Fruit fly (Drosophila melanogaster) whole organism: ENCODE data around the gene GstZ2.

Experiments used
- CG8478 ChIP-seq: fragments of >200 bp; optimal IDR thresholded peaks from 2 replicates; lab custom pipeline; 2018; ENCODE audit warnings: inconsistent platforms
- Dll ChIP-seq: fragments of >200 bp; optimal IDR thresholded peaks from 2 replicates; lab custom pipeline; 2017
- EcR ChIP-seq, 2 experiments: fragments of >200 bp; optimal IDR thresholded peaks; 2 replicates each; lab custom pipeline; 2017; ENCODE audit warnings: missing biosample characterization in 2 of 2, missing genetic modification characterization in 2 of 2, missing genetic modification reagents in 2 of 2
- pan ChIP-seq: fragments of >200 bp; optimal IDR thresholded peaks from 2 replicates; lab custom pipeline; 2017
- psq ChIP-seq: fragments of >200 bp; optimal IDR thresholded peaks from 2 replicates; lab custom pipeline; 2017
- usp ChIP-seq: fragments of >200 bp; optimal IDR thresholded peaks from 2 replicates; lab custom pipeline; 2017; ENCODE audit warnings: missing biosample characterization, missing genetic modification characterization, mixed read lengths

Gene GstZ2

dm6 chr3R:9493627-9494626, 33.5 kb upstream of the GstZ2 start, which contains the start of gene CG16779:
Gene CG16779 (minus strand): TSS chr3R:9493677.
- TF ChIP-seq psq = no peak
- TF ChIP-seq CG8478 (lab: Kevin White, UChicago) = no peak
- no peak for TF ChIP-seq usp (GFP tag; lab: Kevin White, UChicago)
- no peak for TF ChIP-seq pan (lab: Kevin White, UChicago)
- TF ChIP-seq EcR (GFP tag; optimal IDR thresholded peaks at IDR 0.05; lab: Kevin White, UChicago) = no peak
- no peak for TF ChIP-seq Dll (lab: Kevin White, UChicago)

dm6 chr3R:9492100-9492499, 31.6 kb upstream of the GstZ2 start:
- TF ChIP-seq CG8478 (lab: Kevin White, UChicago) (no peak), usp (GFP tag; lab: Kevin White, UChicago) (no peak), Dll (lab: Kevin White, UChicago) (no peak), pan (lab: Kevin White, UChicago) (no peak)

dm6 chr3R:9491065-9491567, 30.7 kb upstream of the GstZ2 start:
- TF ChIP-seq psq = no peak
- TF ChIP-seq EcR (GFP tag; optimal IDR thresholded peaks at IDR 0.05; lab: Kevin White, UChicago) = no peak
- no peak for TF ChIP-seq CG8478 (lab: Kevin White, UChicago)
- no peak for TF ChIP-seq Dll (lab: Kevin White, UChicago)
- TF ChIP-seq pan (lab: Kevin White, UChicago) = no peak
- TF ChIP-seq usp (GFP tag; lab: Kevin White, UChicago) = no peak

dm6 chr3R:9488493-9488892, 28.0 kb upstream of the GstZ2 start:
- no peak for TF ChIP-seq psq
- no peak for TF ChIP-seq usp (GFP tag; lab: Kevin White, UChicago)
- no peak for TF ChIP-seq CG8478 (lab: Kevin White, UChicago)
- TF ChIP-seq pan (lab: Kevin White, UChicago) = no peak
- no peak for TF ChIP-seq EcR (GFP tag; optimal IDR thresholded peaks at IDR 0.05; lab: Kevin White, UChicago)
- no peak for TF ChIP-seq Dll (lab: Kevin White, UChicago)

dm6 chr3R:9487961-9488360, 27.5 kb upstream of the GstZ2 start:
- no peak for TF ChIP-seq Dll (lab: Kevin White, UChicago)
- no peak for TF ChIP-seq CG8478 (lab: Kevin White, UChicago)
- no peak for TF ChIP-seq pan (lab: Kevin White, UChicago)
- TF ChIP-seq usp (GFP tag; lab: Kevin White, UChicago) = no peak
- no peak for TF ChIP-seq psq
- TF ChIP-seq EcR (GFP tag; optimal IDR thresholded peaks at IDR 0.05; lab: Kevin White, UChicago) = no peak

dm6 chr3R:9487561-9487960, 27.1 kb upstream of the GstZ2 start:
- no peak for TF ChIP-seq psq
- no peak for TF ChIP-seq Dll (lab: Kevin White, UChicago)
- no peak for TF ChIP-seq CG8478 (lab: Kevin White, UChicago)
- TF ChIP-seq EcR (GFP tag; optimal IDR thresholded peaks at IDR 0.05; lab: Kevin White, UChicago) = no peak
- no peak for TF ChIP-seq usp (GFP tag; lab: Kevin White, UChicago)
- no peak for TF ChIP-seq pan (lab: Kevin White, UChicago)

dm6 chr3R:9480396-9480795, 19.9 kb upstream of the GstZ2 start:
- TF ChIP-seq CG8478 (lab: Kevin White, UChicago) (no peak), EcR (GFP tag; optimal IDR thresholded peaks at IDR 0.05; lab: Kevin White, UChicago) (no peak), pan (lab: Kevin White, UChicago) (no peak), Dll (lab: Kevin White, UChicago) (no peak), usp (GFP tag; lab: Kevin White, UChicago) (no peak), psq (no peak)

- TF ChIP-seq usp (GFP tag; lab: Kevin White, UChicago) (no peak), EcR (GFP tag; optimal IDR thresholded peaks at IDR 0.05; lab: Kevin White, UChicago) (no peak), pan (lab: Kevin White, UChicago) (no peak), Dll (lab: Kevin White, UChicago) (no peak), psq (no peak), CG8478 (lab: Kevin White, UChicago) (no peak)
Measured at dm6 chr3R:9468109-9468508, 7.7 kb upstream of the GstZ2 start.

dm6 chr3R:9459385-9460285, 817 bp downstream of the GstZ2 start:
- TF ChIP-seq EcR (GFP tag; optimal IDR thresholded peaks at IDR 0.05; lab: Kevin White, UChicago) (peak in 1 of 2 experiments; percentile 42), Dll (lab: Kevin White, UChicago) (no peak)

- no peak for TF ChIP-seq usp (GFP tag; lab: Kevin White, UChicago)
- TF ChIP-seq CG8478 (lab: Kevin White, UChicago) = no peak
- no peak for TF ChIP-seq psq
Measured at dm6 chr3R:9456373-9456772, 4.1 kb downstream of the GstZ2 start, which contains the start of gene GstZ1. Gene GstZ1 (minus strand): TSS chr3R:9456546.

dm6 chr3R:9454980-9455379, 5.5 kb downstream of the GstZ2 start:
- TF ChIP-seq CG8478 (lab: Kevin White, UChicago) (no peak), pan (lab: Kevin White, UChicago) (no peak), Dll (lab: Kevin White, UChicago) (no peak), psq (no peak), usp (GFP tag; lab: Kevin White, UChicago) (no peak), EcR (GFP tag; optimal IDR thresholded peaks at IDR 0.05; lab: Kevin White, UChicago) (no peak)
